Fruit fly (Drosophila melanogaster): ENCODE measurements around the gene CG1503.

DNA sequence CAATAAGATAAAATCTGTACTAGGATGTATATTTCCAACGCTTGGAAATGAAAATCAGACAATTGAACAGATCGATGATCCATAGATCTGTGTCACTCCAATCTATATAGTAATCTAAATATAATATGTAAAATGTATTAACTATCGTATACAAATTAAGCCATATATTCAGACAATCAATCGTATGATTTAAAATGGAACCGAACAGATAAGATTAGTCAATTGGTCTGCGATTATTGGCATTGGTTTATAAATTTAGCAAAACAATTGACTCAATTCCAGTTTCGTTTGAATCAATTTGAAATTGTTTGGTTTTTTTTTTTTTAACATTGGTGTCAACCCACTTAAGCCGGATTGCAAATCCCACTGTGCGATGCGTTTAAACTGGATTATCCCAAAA lies 38.3 kb downstream of the CG1503 start:
- no peak for TF ChIP-seq Dip3 (GFP tag; optimal IDR thresholded peaks at IDR 0.05)
- TF ChIP-seq ase (GFP tag; IDR thresholded peaks at IDR 0.05) = no peak
- TF ChIP-seq pho (GFP tag; optimal IDR thresholded peaks at IDR 0.05) = no peak
- TF ChIP-seq ap (GFP tag; IDR thresholded peaks at IDR 0.05) = no peak
- TF ChIP-seq CG7372 (GFP tag; IDR thresholded peaks at IDR 0.05) = no peak
